Worm (Caenorhabditis elegans): ENCODE measurements around the gene srbc-66.

Gene srbc-66

DNA sequence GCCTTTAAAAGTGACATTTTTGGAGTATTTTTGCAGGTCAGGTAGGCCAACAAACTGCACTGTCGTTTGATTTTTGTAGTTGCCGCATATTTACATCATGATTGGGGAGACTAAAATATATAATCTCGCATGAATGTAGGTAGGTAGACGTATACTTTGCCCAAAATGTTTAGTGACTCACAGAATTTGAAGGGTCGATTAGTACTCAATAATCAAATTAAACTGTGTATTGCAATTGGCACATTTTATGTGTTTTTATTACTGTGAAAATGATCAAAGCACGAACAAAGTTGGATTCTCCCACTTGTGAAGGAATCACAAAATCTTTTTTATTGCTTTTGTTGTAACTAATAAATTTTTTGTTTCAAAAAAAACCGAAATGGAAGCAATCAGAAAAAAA is 33.6 kb upstream of the srbc-66 start, which contains the start of gene C07G3.15:
TSS of gene C07G3.15 (minus strand) at position 101 of the 400 bp plus-strand sequence.
- TF ChIP-seq dve-1 (tag; optimal IDR thresholded peaks at IDR 0.05; ENCODE audit: insufficient read depth) (no peak), lin-29 (GFP tag; IDR thresholded peaks at IDR 0.05) (no peak), mxl-3 (GFP tag; optimal IDR thresholded peaks at IDR 0.05) (no peak), fos-1 (tag; optimal IDR thresholded peaks at IDR 0.05) (no peak), unc-130 (GFP tag; optimal IDR thresholded peaks at IDR 0.05) (no peak), snpc-1.2 (GFP tag; IDR thresholded peaks at IDR 0.05) (no peak), lin-15B (tag; optimal IDR thresholded peaks at IDR 0.05) (no peak), zfp-2 (tag; optimal IDR thresholded peaks at IDR 0.05) (no peak), pha-4 (GFP tag; IDR thresholded peaks at IDR 0.05) (no peak), pha-4 (tag; optimal IDR thresholded peaks at IDR 0.05) (no peak)

DNA sequence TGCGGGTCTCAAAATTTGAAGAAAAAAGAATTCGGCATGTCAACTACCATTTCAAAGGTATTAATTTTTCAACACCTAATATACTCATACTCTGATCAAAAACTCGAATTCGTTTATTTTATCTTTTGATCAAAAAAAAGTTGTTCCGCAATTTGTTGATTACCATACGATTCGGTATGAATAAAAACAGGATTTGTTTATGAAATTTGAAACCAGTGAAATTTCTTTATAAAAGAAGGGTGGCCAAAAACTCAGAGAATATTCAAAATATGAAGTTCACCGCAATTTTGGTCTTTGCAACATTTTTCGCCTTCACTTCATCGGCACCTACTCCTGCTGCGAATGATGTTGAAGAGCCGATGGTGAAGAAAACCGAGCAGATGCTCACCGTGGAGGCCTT is 28.5 kb upstream of the srbc-66 start, which contains the start of the genes C07G3.8 and C07G3.10:
TSS of gene C07G3.8 (minus strand) at position 101 of the 400 bp plus-strand sequence.
TSS of gene C07G3.10 (plus strand) at position 270 of the 400 bp plus-strand sequence.
- TF ChIP-seq T26A8.4 (GFP tag; IDR thresholded peaks at IDR 0.05) = no peak

DNA sequence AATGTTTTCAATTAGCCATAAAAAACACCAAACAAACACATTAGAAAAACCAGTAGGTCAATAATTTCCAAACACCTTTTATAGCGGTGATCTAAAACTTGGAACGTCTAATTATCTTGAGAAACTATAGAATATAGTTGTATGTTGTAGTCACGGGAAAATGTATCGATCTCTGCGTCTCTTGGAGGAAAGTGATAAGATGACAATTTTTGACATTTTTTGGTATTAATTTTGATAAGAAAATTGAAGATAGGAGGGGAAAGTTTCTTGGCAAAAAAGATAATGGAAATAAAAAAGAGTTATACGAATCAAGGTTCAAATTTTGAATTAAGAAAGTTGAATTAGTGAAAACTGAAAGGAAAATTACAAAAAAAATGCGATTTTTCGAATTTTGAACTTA is 24.8 kb upstream of the srbc-66 start:
- TF ChIP-seq F26F4.8 (GFP tag; conservative IDR thresholded peaks at IDR 0.05) = no peak
- TF ChIP-seq duxl-1 (tag; optimal IDR thresholded peaks at IDR 0.05; ENCODE audit: poor library complexity) = no peak
- TF ChIP-seq dve-1 (tag; optimal IDR thresholded peaks at IDR 0.05; ENCODE audit: insufficient read depth) = peak; percentile 89
- peak in 1 of 2 experiments; percentile 44 for TF ChIP-seq mdl-1 (tag; optimal IDR thresholded peaks at IDR 0.05)
- peak; percentile 69 for TF ChIP-seq hlh-30 (tag; optimal IDR thresholded peaks at IDR 0.05; ENCODE audit: insufficient read depth)
- TF ChIP-seq nhr-6 (tag; optimal IDR thresholded peaks at IDR 0.05) = no peak
- TF ChIP-seq tra-1 (GFP tag; IDR thresholded peaks at IDR 0.05) = peak; percentile 60; the same call in 1 of the 2 replicates
- peak in 1 of 2 experiments; percentile 47 for TF ChIP-seq daf-16 (GFP tag; optimal IDR thresholded peaks at IDR 0.05)
- peak; percentile 82 for TF ChIP-seq daf-16 (tag; optimal IDR thresholded peaks at IDR 0.05)
- no peak for TF ChIP-seq ZK337.2 (GFP tag; IDR thresholded peaks at IDR 0.05)
- no peak for TF ChIP-seq lin-15B (tag; optimal IDR thresholded peaks at IDR 0.05)
- TF ChIP-seq lin-29 (GFP tag; IDR thresholded peaks at IDR 0.05) = no peak
- no peak for TF ChIP-seq F49E8.2 (tag; optimal IDR thresholded peaks at IDR 0.05; ENCODE audit: borderline replicate concordance)
- TF ChIP-seq nhr-41 (GFP tag; IDR thresholded peaks at IDR 0.05) = 0 out of 2 replicates have a peak, but pooled peaks have one; percentile 22
- TF ChIP-seq nhr-76 (tag; optimal IDR thresholded peaks at IDR 0.05) = no peak
- TF ChIP-seq nhr-111 (GFP tag; optimal IDR thresholded peaks at IDR 0.05) = no peak
- TF ChIP-seq pha-4 (GFP tag; IDR thresholded peaks at IDR 0.05) = no peak
- no peak for TF ChIP-seq pha-4 (tag; optimal IDR thresholded peaks at IDR 0.05)
- no peak for TF ChIP-seq zfp-2 (tag; optimal IDR thresholded peaks at IDR 0.05)
- no peak for TF ChIP-seq ztf-7 (tag; optimal IDR thresholded peaks at IDR 0.05)
- TF ChIP-seq php-3 (GFP tag; IDR thresholded peaks at IDR 0.05) = peak; percentile 79; the same call in 1 of the 2 replicates
- peak; percentile 98 for TF ChIP-seq dmd-6 (GFP tag; IDR thresholded peaks at IDR 0.05)
- no peak for TF ChIP-seq skn-1 (tag; optimal IDR thresholded peaks at IDR 0.05)
- TF ChIP-seq tag-97 (GFP tag; IDR thresholded peaks at IDR 0.05) = no peak
- no peak for TF ChIP-seq ces-1 (GFP tag; optimal IDR thresholded peaks at IDR 0.05)
- TF ChIP-seq F10B5.3 (tag; optimal IDR thresholded peaks at IDR 0.05) = no peak
- TF ChIP-seq ztf-11 (tag; optimal IDR thresholded peaks at IDR 0.05) = no peak
- no peak for TF ChIP-seq cey-2 (tag; optimal IDR thresholded peaks at IDR 0.05; ENCODE audit: borderline replicate concordance, insufficient read depth)
- TF ChIP-seq lin-39 (tag; optimal IDR thresholded peaks at IDR 0.05) = no peak
- TF ChIP-seq daf-12 (tag; optimal IDR thresholded peaks at IDR 0.05) = no peak
- TF ChIP-seq gei-8 (GFP tag; optimal IDR thresholded peaks at IDR 0.05) = no peak
- TF ChIP-seq Y5F2A.4 (GFP tag; optimal IDR thresholded peaks at IDR 0.05) = no peak
- TF ChIP-seq nhr-77 (tag; optimal IDR thresholded peaks at IDR 0.05) = peak; percentile 78
- peak; percentile 77 for TF ChIP-seq hlh-11 (tag; optimal IDR thresholded peaks at IDR 0.05)
- no peak for TF ChIP-seq vab-7 (GFP tag; IDR thresholded peaks at IDR 0.05)
- TF ChIP-seq F37D6.2 (tag; optimal IDR thresholded peaks at IDR 0.05) = no peak
- peak; percentile 78 for TF ChIP-seq pqm-1 (tag; optimal IDR thresholded peaks at IDR 0.05)
- no peak for TF ChIP-seq snpc-1.2 (GFP tag; IDR thresholded peaks at IDR 0.05)
- TF ChIP-seq nhr-25 (tag; optimal IDR thresholded peaks at IDR 0.05; ENCODE audit: borderline replicate concordance, insufficient read depth) = no peak
- TF ChIP-seq zip-2 (tag; optimal IDR thresholded peaks at IDR 0.05) = no peak
- TF ChIP-seq nhr-48 (tag; optimal IDR thresholded peaks at IDR 0.05) = peak; percentile 63
- TF ChIP-seq nhr-28 (tag; optimal IDR thresholded peaks at IDR 0.05) = peak; percentile 100
